Worm (Caenorhabditis elegans) whole organism, L4/young adult: Measurements from ENCODE around the gene Y43F8C.6.

Experiments
- W03F9.2 ChIP-seq: fragments of 150-350 bp; optimal IDR thresholded peaks from 2 replicates; lab custom pipeline; 2014; ENCODE audit warnings: missing biosample characterization, missing genetic modification characterization
- dao-5 ChIP-seq: sonication (generic microtip); optimal IDR thresholded peaks from 2 replicates; lab custom pipeline; 2016; ENCODE audit warnings: missing genotype, missing genetic modification characterization, moderate library complexity, missing compliant biosample characterization
- him-1 ChIP-seq: sonication (generic microtip); optimal IDR thresholded peaks from 2 replicates; lab custom pipeline; 2016; ENCODE audit warnings: missing genotype, missing genetic modification reagents, missing genetic modification characterization, missing compliant biosample characterization

- no peak for TF ChIP-seq dao-5 (tag; lab: Kevin White, UChicago)
- TF ChIP-seq him-1 (tag; lab: Kevin White, UChicago): no peak
- no peak for TF ChIP-seq W03F9.2 (tag; lab: Kevin White, UChicago)
These were observed 41.6 kb downstream of the Y43F8C.6 start for ce11 chrV:19599087-19599486.
